Worm (Caenorhabditis elegans) whole organism, mixed stage, embryonic: Measurements from ENCODE around the gene K09C6.3.
A peak's percentile ranks its signal among the peaks of the same experiment; 100 is the strongest.

ENCODE experiments used
- bed-3 ChIP-seq: fragments of 200-800 bp; sonication (Bioruptor generic); optimal IDR thresholded peaks from 3 replicates; lab custom pipeline; 2018; ENCODE audit warnings: mild to moderate bottlenecking, missing genetic modification characterization, moderate library complexity, missing compliant biosample characterization
- blmp-1 ChIP-seq: fragments of 150-350 bp; optimal IDR thresholded peaks from 2 replicates; lab custom pipeline; 2014; ENCODE audit warnings: missing biosample characterization, missing genetic modification characterization
- ceh-39 ChIP-seq: fragments of 150-350 bp; optimal IDR thresholded peaks from 2 replicates; lab custom pipeline; 2014; ENCODE audit warnings: missing biosample characterization, missing genetic modification characterization
- ceh-43 ChIP-seq: fragments of 200-800 bp; sonication (Bioruptor generic); optimal IDR thresholded peaks from 2 replicates; lab custom pipeline; 2018; ENCODE audit warnings: mild to moderate bottlenecking, missing genetic modification characterization, moderate library complexity, missing compliant biosample characterization
- ceh-83 ChIP-seq: fragments of 200-800 bp; sonication (Bioruptor generic); optimal IDR thresholded peaks from 2 replicates; lab custom pipeline; 2018; ENCODE audit warnings: mild to moderate bottlenecking, missing genetic modification characterization, missing compliant biosample characterization
- ces-1 ChIP-seq: fragments of 150-350 bp; optimal IDR thresholded peaks from 2 replicates; lab custom pipeline; 2014; ENCODE audit warnings: missing biosample characterization, missing genetic modification reagents, missing genetic modification characterization
- cnd-1 ChIP-seq: fragments of 200-800 bp; sonication (Bioruptor generic); optimal IDR thresholded peaks from 2 replicates; lab custom pipeline; 2018; ENCODE audit warnings: mild to moderate bottlenecking, missing genetic modification characterization, missing compliant biosample characterization
- drap-1 ChIP-seq: fragments of 200-800 bp; sonication (Bioruptor generic); optimal IDR thresholded peaks from 3 replicates; lab custom pipeline; 2018; ENCODE audit warnings: mild to moderate bottlenecking, missing genetic modification characterization, missing compliant biosample characterization
- elt-3 ChIP-seq: fragments of 150-350 bp; optimal IDR thresholded peaks from 2 replicates; lab custom pipeline; 2014; ENCODE audit warnings: missing biosample characterization, missing genetic modification characterization
- flh-1 ChIP-seq: fragments of 200-800 bp; sonication (Bioruptor generic); optimal IDR thresholded peaks from 2 replicates; lab custom pipeline; 2018; ENCODE audit warnings: mild to moderate bottlenecking, missing genetic modification characterization, moderate library complexity, missing compliant biosample characterization
- ham-2 ChIP-seq: fragments of 200-800 bp; sonication (Bioruptor generic); optimal IDR thresholded peaks from 2 replicates; lab custom pipeline; 2018; ENCODE audit warnings: mild to moderate bottlenecking, missing genetic modification characterization, missing compliant biosample characterization
- hlh-1 ChIP-seq: fragments of 150-350 bp; optimal IDR thresholded peaks from 2 replicates; lab custom pipeline; 2014; ENCODE audit warnings: missing biosample characterization, missing genetic modification reagents, missing genetic modification characterization
- lin-32 ChIP-seq: fragments of 200-800 bp; sonication (Bioruptor generic); optimal IDR thresholded peaks from 2 replicates; lab custom pipeline; 2018; ENCODE audit warnings: mild to moderate bottlenecking, missing genetic modification characterization, missing compliant biosample characterization
- lsy-2 ChIP-seq: fragments of 150-350 bp; optimal IDR thresholded peaks from 2 replicates; lab custom pipeline; 2014; ENCODE audit warnings: missing biosample characterization, missing genetic modification characterization
- mep-1 ChIP-seq: fragments of 150-350 bp; optimal IDR thresholded peaks from 2 replicates; lab custom pipeline; 2017; ENCODE audit warnings: missing biosample characterization, missing genetic modification reagents, missing genetic modification characterization, inconsistent platforms
- nhr-12 ChIP-seq: fragments of 150-350 bp; optimal IDR thresholded peaks from 2 replicates; lab custom pipeline; 2014; ENCODE audit warnings: missing biosample characterization, missing genetic modification characterization
- nhr-2 ChIP-seq: fragments of 150-350 bp; optimal IDR thresholded peaks from 2 replicates; lab custom pipeline; 2014; ENCODE audit warnings: missing biosample characterization, missing genetic modification characterization
- nhr-28 ChIP-seq: fragments of 150-350 bp; optimal IDR thresholded peaks from 2 replicates; lab custom pipeline; 2014; ENCODE audit warnings: missing biosample characterization, missing genetic modification characterization
- nhr-76 ChIP-seq: sonication (generic microtip); optimal IDR thresholded peaks from 2 replicates; lab custom pipeline; 2017; ENCODE audit warnings: missing biosample characterization, missing genetic modification characterization
- pha-4 ChIP-seq: fragments of 150-350 bp; optimal IDR thresholded peaks from 2 replicates; lab custom pipeline; 2018; ENCODE audit warnings: missing biosample characterization, missing genetic modification reagents, missing genetic modification characterization
- sem-2 ChIP-seq: fragments of 200-800 bp; sonication (Bioruptor generic); optimal IDR thresholded peaks from 2 replicates; lab custom pipeline; 2018; ENCODE audit warnings: mild to moderate bottlenecking, missing genetic modification characterization, missing compliant biosample characterization
- snpc-4 ChIP-seq: fragments of 150-350 bp; optimal IDR thresholded peaks from 2 replicates; lab custom pipeline; 2014; ENCODE audit warnings: missing biosample characterization, missing genetic modification characterization
- sptf-1 ChIP-seq: sonication (generic microtip); optimal IDR thresholded peaks from 2 replicates; lab custom pipeline; 2017; ENCODE audit warnings: mild to moderate bottlenecking, missing genetic modification characterization, moderate library complexity, missing compliant biosample characterization
- unc-120 ChIP-seq: sonication (generic microtip); optimal IDR thresholded peaks from 2 replicates; lab custom pipeline; 2017; ENCODE audit warnings: missing genetic modification characterization, missing compliant biosample characterization; ENCODE audit not compliant: poor library complexity, severe bottlenecking
- unc-39 ChIP-seq: fragments of 150-350 bp; optimal IDR thresholded peaks from 2 replicates; lab custom pipeline; 2014; ENCODE audit warnings: missing biosample characterization, missing genetic modification characterization
- unc-62 ChIP-seq: fragments of 150-350 bp; optimal IDR thresholded peaks from 2 replicates; lab custom pipeline; 2014; ENCODE audit warnings: missing biosample characterization, missing genetic modification reagents, missing genetic modification characterization
- ztf-11 ChIP-seq: fragments of 150-350 bp; optimal IDR thresholded peaks from 2 replicates; lab custom pipeline; 2014; ENCODE audit warnings: missing biosample characterization, missing genetic modification characterization

Gene K09C6.3

ce11 chrV:847521-847920, 4.8 kb upstream of the K09C6.3 start, which contains the start of gene srbc-13:
Gene srbc-13 (plus strand): TSS chrV:847821.
- TF ChIP-seq nhr-2 (tag; lab: Kevin White, UChicago) = no peak
- TF ChIP-seq drap-1 (GFP tag; lab: Kevin White, UChicago) = no peak

ce11 chrV:849042-849441, 3.2 kb upstream of the K09C6.3 start:
- TF ChIP-seq bed-3 (GFP tag; lab: Kevin White, UChicago) (no peak), nhr-2 (tag; lab: Kevin White, UChicago) (no peak), unc-62 (GFP tag; lab: Kevin White, UChicago) (no peak), cnd-1 (tag; lab: Kevin White, UChicago) (no peak), pha-4 (no peak), sptf-1 (tag; lab: Kevin White, UChicago) (no peak), nhr-76 (tag; lab: Kevin White, UChicago) (no peak), unc-120 (no peak), sem-2 (GFP tag; lab: Kevin White, UChicago) (no peak)

ce11 chrV:849512-849911, 2.8 kb upstream of the K09C6.3 start, which contains the start of gene srbc-12:
Gene srbc-12 (plus strand): TSS chrV:849812.
- TF ChIP-seq mep-1 (tag; lab: Kevin White, UChicago) = no peak

ce11 chrV:854966-855365, 2.7 kb downstream of the K09C6.3 start, which contains the start of gene K09C6.9:
Gene K09C6.9 (minus strand): TSS chrV:855066.
- TF ChIP-seq ceh-39 (tag; lab: Kevin White, UChicago) = no peak
- TF ChIP-seq lsy-2 = no peak
- no peak for TF ChIP-seq blmp-1 (tag; lab: Kevin White, UChicago)
- no peak for TF ChIP-seq ces-1

ce11 chrV:856549-856948, 4.3 kb downstream of the K09C6.3 start, which contains the start of gene K09C6.2:
Gene K09C6.2 (plus strand): TSS chrV:856849.
- TF ChIP-seq ceh-43 (no peak), sem-2 (GFP tag; lab: Kevin White, UChicago) (no peak), unc-62 (GFP tag; lab: Kevin White, UChicago) (no peak), ceh-83 (no peak), lin-32 (GFP tag; lab: Kevin White, UChicago) (no peak), ceh-39 (tag; lab: Kevin White, UChicago) (no peak), ztf-11 (no peak), ham-2 (GFP tag; lab: Kevin White, UChicago) (no peak), unc-39 (tag; lab: Kevin White, UChicago) (no peak), pha-4 (no peak), flh-1 (GFP tag; lab: Kevin White, UChicago) (no peak), nhr-12 (tag; lab: Kevin White, UChicago) (no peak)

- TF ChIP-seq sem-2 (GFP tag; lab: Kevin White, UChicago) = no peak
- peak; percentile 48 for TF ChIP-seq ceh-83
Observed at ce11 chrV:858841-859456, 6.7 kb downstream of the K09C6.3 start.

- TF ChIP-seq sptf-1 (tag; lab: Kevin White, UChicago) (no peak), snpc-4 (no peak), unc-39 (tag; lab: Kevin White, UChicago) (no peak), hlh-1 (tag; lab: Kevin White, UChicago) (no peak), nhr-76 (tag; lab: Kevin White, UChicago) (no peak), elt-3 (tag; lab: Kevin White, UChicago) (no peak), nhr-28 (tag; lab: Kevin White, UChicago) (no peak), ceh-83 (no peak), mep-1 (tag; lab: Kevin White, UChicago) (no peak)
Observed at ce11 chrV:866729-867128, 14.4 kb downstream of the K09C6.3 start, which contains the start of gene T02B11.3. Gene T02B11.3 (minus strand): TSS chrV:866829.
